Worm (Caenorhabditis elegans) whole organism, L1 larva: ENCODE measurements around the gene nhr-27.

Experiments used
- C04F5.9 ChIP-seq: sonication (generic microtip); optimal IDR thresholded peaks from 2 replicates; lab custom pipeline; 2016; ENCODE audit warnings: missing genetic modification characterization, missing compliant biosample characterization
- ama-1 ChIP-seq: fragments of 150-350 bp; optimal IDR thresholded peaks from 2 replicates; lab custom pipeline; 2014
- blmp-1 ChIP-seq: fragments of 150-350 bp; optimal IDR thresholded peaks from 2 replicates; lab custom pipeline; 2014; ENCODE audit warnings: missing biosample characterization, missing genetic modification characterization
- ceh-63 ChIP-seq: fragments of 200-800 bp; sonication (Bioruptor generic); optimal IDR thresholded peaks from 2 replicates; lab custom pipeline; 2018; ENCODE audit warnings: mild to moderate bottlenecking, missing genetic modification characterization, missing compliant biosample characterization
- ceh-88 ChIP-seq: fragments of 200-800 bp; sonication (Bioruptor generic); IDR thresholded peaks from 2 replicates; pipeline ENCODE4 v1.3.6; 2022; ENCODE audit warnings: missing genetic modification characterization, missing compliant biosample characterization
- dsc-1 ChIP-seq: sonication (generic microtip); optimal IDR thresholded peaks from 2 replicates; lab custom pipeline; 2016; ENCODE audit warnings: mild to moderate bottlenecking, missing genetic modification characterization, missing compliant biosample characterization
- efl-1 ChIP-seq, 4 experiments: fragments of 150-350 bp; optimal IDR thresholded peaks in 3 of 4; peaks in 1 of 4; 1 replicate in 1 of 4; 2 replicates in 3 of 4; lab custom pipeline; 2014; ENCODE audit warnings: missing biosample characterization in 2 of 4, missing genetic modification characterization in 2 of 4, missing genetic modification reagents in 2 of 4
- egl-27 ChIP-seq, 2 experiments: fragments of 150-350 bp in 1 of 2; sonication (generic microtip); optimal IDR thresholded peaks; 3 replicates each; lab custom pipeline; 2017 to 2018; ENCODE audit warnings: missing biosample characterization in 2 of 2, missing genetic modification characterization in 2 of 2, missing genetic modification reagents in 2 of 2
- elt-2 ChIP-seq: sonication (generic microtip); optimal IDR thresholded peaks from 2 replicates; lab custom pipeline; 2016; ENCODE audit warnings: missing genetic modification characterization, mild to moderate bottlenecking, inconsistent platforms, missing compliant biosample characterization, missing genetic modification reagents
- elt-3 ChIP-seq, 6 experiments: fragments of 150-350 bp in 1 of 6; sonication (generic microtip); optimal IDR thresholded peaks; 2 replicates each; lab custom pipeline; 2017 to 2018; ENCODE audit warnings: missing biosample characterization in 6 of 6, missing genetic modification characterization in 6 of 6, inconsistent platforms in 1 of 6
- ets-5 ChIP-seq: fragments of 200-800 bp; sonication (Bioruptor generic); IDR thresholded peaks from 2 replicates; pipeline ENCODE4 v1.3.6; 2022; ENCODE audit warnings: missing genetic modification characterization, missing compliant biosample characterization
- grh-1 ChIP-seq: fragments of 200-800 bp; sonication (Bioruptor generic); IDR thresholded peaks from 2 replicates; pipeline ENCODE4 v1.3.6; 2022; ENCODE audit warnings: missing genetic modification reagents, missing genetic modification characterization, missing compliant biosample characterization
- jun-1 ChIP-seq: fragments of 150-350 bp; optimal IDR thresholded peaks from 2 replicates; lab custom pipeline; 2014; ENCODE audit warnings: missing biosample characterization, missing genetic modification reagents, missing genetic modification characterization
- lin-14 ChIP-seq: fragments of 200-800 bp; sonication (Bioruptor generic); optimal IDR thresholded peaks from 2 replicates; lab custom pipeline; 2018; ENCODE audit warnings: mild to moderate bottlenecking, missing genetic modification characterization, moderate library complexity, missing compliant biosample characterization
- lin-15B ChIP-seq: fragments of 150-350 bp; sonication (generic microtip); optimal IDR thresholded peaks from 3 replicates; lab custom pipeline; 2014; ENCODE audit warnings: missing biosample characterization, missing genetic modification characterization
- lin-35 ChIP-seq, 2 experiments: fragments of 150-350 bp; optimal IDR thresholded peaks; 2 replicates each; lab custom pipeline; 2014; ENCODE audit warnings: missing biosample characterization in 2 of 2, missing genetic modification characterization in 2 of 2, missing genetic modification reagents in 2 of 2
- lsy-2 ChIP-seq, 2 experiments: fragments of 150-350 bp; optimal IDR thresholded peaks; 2 replicates each; lab custom pipeline; 2014; ENCODE audit warnings: missing biosample characterization in 2 of 2, missing genetic modification characterization in 2 of 2
- mef-2 ChIP-seq: fragments of 150-350 bp; optimal IDR thresholded peaks from 2 replicates; lab custom pipeline; 2014; ENCODE audit warnings: missing biosample characterization, missing genetic modification characterization
- mep-1 ChIP-seq: fragments of 150-350 bp; optimal IDR thresholded peaks from 2 replicates; lab custom pipeline; 2014; ENCODE audit warnings: missing biosample characterization, missing genetic modification characterization
- nhr-12 ChIP-seq: sonication (generic microtip); optimal IDR thresholded peaks from 2 replicates; lab custom pipeline; 2017; ENCODE audit warnings: missing biosample characterization, missing genetic modification characterization
- nhr-19 ChIP-seq: fragments of 200-800 bp; sonication (Bioruptor generic); conservative IDR thresholded peaks from 2 replicates; pipeline ENCODE4 v1.3.6; 2022; ENCODE audit warnings: missing genetic modification characterization, missing compliant biosample characterization
- nhr-20 ChIP-seq: sonication (generic microtip); optimal IDR thresholded peaks from 2 replicates; lab custom pipeline; 2016; ENCODE audit warnings: mild to moderate bottlenecking, missing genetic modification characterization, missing compliant biosample characterization
- nhr-85 ChIP-seq: sonication (generic microtip); peaks from one replicate; lab custom pipeline; 2016; ENCODE audit warnings: missing genetic modification characterization, inconsistent platforms, missing compliant biosample characterization
- rnt-1 ChIP-seq: sonication (generic microtip); optimal IDR thresholded peaks from 2 replicates; lab custom pipeline; 2016; ENCODE audit warnings: mild to moderate bottlenecking, missing genetic modification characterization, moderate library complexity, missing compliant biosample characterization
- skn-1 ChIP-seq: fragments of 150-350 bp; optimal IDR thresholded peaks from 2 replicates; lab custom pipeline; 2014; ENCODE audit warnings: missing biosample characterization, missing genetic modification characterization
- tlp-1 ChIP-seq: fragments of 150-350 bp; optimal IDR thresholded peaks from 2 replicates; lab custom pipeline; 2014; ENCODE audit warnings: missing biosample characterization, missing genetic modification characterization
- unc-130 ChIP-seq: fragments of 150-350 bp; optimal IDR thresholded peaks from 2 replicates; lab custom pipeline; 2017; ENCODE audit warnings: missing biosample characterization, missing genetic modification characterization, inconsistent platforms
- unc-62 ChIP-seq: fragments of 150-350 bp; optimal IDR thresholded peaks from 2 replicates; lab custom pipeline; 2014; ENCODE audit warnings: missing biosample characterization, missing genetic modification reagents, missing genetic modification characterization
- unc-86 ChIP-seq: sonication (generic microtip); optimal IDR thresholded peaks from 2 replicates; lab custom pipeline; 2016; ENCODE audit warnings: missing genetic modification characterization, missing compliant biosample characterization
- unc-98 ChIP-seq: fragments of 200-800 bp; sonication (Bioruptor generic); IDR thresholded peaks from 2 replicates; pipeline ENCODE4 v1.3.6; 2022; ENCODE audit warnings: missing genetic modification characterization, missing compliant biosample characterization
- xbp-1 ChIP-seq: sonication (generic microtip); optimal IDR thresholded peaks from 2 replicates; lab custom pipeline; 2016; ENCODE audit warnings: missing genetic modification characterization, missing compliant biosample characterization
- zag-1 ChIP-seq: fragments of 150-350 bp; optimal IDR thresholded peaks from 2 replicates; lab custom pipeline; 2014; ENCODE audit warnings: missing biosample characterization, missing genetic modification characterization
- ztf-11 ChIP-seq, 2 experiments: sonication (generic microtip); optimal IDR thresholded peaks; 2 replicates each; lab custom pipeline; 2016 to 2017; ENCODE audit warnings: missing genetic modification characterization in 2 of 2, missing biosample characterization in 1 of 2, missing compliant biosample characterization in 1 of 2
- ztf-4 ChIP-seq: fragments of 150-350 bp; optimal IDR thresholded peaks from 2 replicates; lab custom pipeline; 2014; ENCODE audit warnings: missing biosample characterization, missing genetic modification characterization

The nhr-27 gene

ce11 chrX:12826782-12827181 lies 18.7 kb upstream of the nhr-27 start:
- TF ChIP-seq efl-1 (optimal IDR thresholded peaks at IDR 0.05; lab: Kevin White, UChicago) (no peak), efl-1 (GFP tag; optimal IDR thresholded peaks at IDR 0.05 in 1 of 2; lab: Kevin White, UChicago) (peak in 1 of 2 experiments; percentile 58), C04F5.9 (tag; lab: Kevin White, UChicago) (no peak)
- TF ChIP-seq, all 84 proteins: peak for 1

- TF ChIP-seq ceh-63, result no peak
- no peak for TF ChIP-seq nhr-85 (tag; lab: Kevin White, UChicago)
- TF ChIP-seq efl-1 (optimal IDR thresholded peaks at IDR 0.05; lab: Kevin White, UChicago), result no peak
- TF ChIP-seq efl-1 (GFP tag; optimal IDR thresholded peaks at IDR 0.05 in 1 of 2; lab: Kevin White, UChicago), result peak in 1 of 2 experiments; percentile 92
Measured at ce11 chrX:12825174-12825573, 17.1 kb upstream of the nhr-27 start.

- TF ChIP-seq nhr-19 (GFP tag; lab: Robert Waterston, UW) (no peak), elt-3 (tag; optimal IDR thresholded peaks at IDR 0.05; lab: Kevin White, UChicago) (no peak), dsc-1 (tag; lab: Kevin White, UChicago) (no peak), elt-2 (no peak), ceh-88 (GFP tag; lab: Robert Waterston, UW) (no peak), blmp-1 (tag; lab: Kevin White, UChicago) (no peak), lsy-2 (tag; optimal IDR thresholded peaks at IDR 0.05; lab: Kevin White, UChicago) (no peak), jun-1 (tag; lab: Kevin White, UChicago) (no peak), unc-130 (tag; lab: Kevin White, UChicago) (no peak), tlp-1 (tag; lab: Kevin White, UChicago) (no peak), ztf-4 (tag; lab: Kevin White, UChicago) (no peak), nhr-20 (tag; lab: Kevin White, UChicago) (no peak), ama-1 (lab: Kevin White, UChicago) (no peak), lin-35 (GFP tag; optimal IDR thresholded peaks at IDR 0.05; lab: Kevin White, UChicago) (no peak), unc-86 (tag; lab: Kevin White, UChicago) (no peak), nhr-12 (tag; lab: Kevin White, UChicago) (no peak), unc-98 (GFP tag; lab: Robert Waterston, UW) (no peak), ets-5 (GFP tag; lab: Robert Waterston, UW) (no peak)
Measured at ce11 chrX:12819512-12819911, 11.4 kb upstream of the nhr-27 start.

- TF ChIP-seq ztf-11 (tag; optimal IDR thresholded peaks at IDR 0.05; lab: Kevin White, UChicago), result no peak
- no peak for TF ChIP-seq xbp-1
- no peak for TF ChIP-seq lin-15B (tag; lab: Kevin White, UChicago)
- TF ChIP-seq skn-1 (tag; lab: Kevin White, UChicago), result no peak
- TF ChIP-seq mep-1 (tag; lab: Kevin White, UChicago), result no peak
- TF ChIP-seq zag-1, result no peak
- no peak for TF ChIP-seq grh-1 (GFP tag; lab: Robert Waterston, UW)
- no peak for TF ChIP-seq ceh-63
- TF ChIP-seq rnt-1, result no peak
Measured at ce11 chrX:12818768-12819167, 10.7 kb upstream of the nhr-27 start.

ce11 chrX:12815367-12815766 lies 7.2 kb upstream of the nhr-27 start:
- peak; percentile 60 for TF ChIP-seq grh-1 (GFP tag; lab: Robert Waterston, UW)
- TF ChIP-seq egl-27 (tag; optimal IDR thresholded peaks at IDR 0.05; lab: Kevin White, UChicago), result no peak
- peak in 2 of 6 experiments; percentile 4 to 52 for TF ChIP-seq elt-3 (tag; optimal IDR thresholded peaks at IDR 0.05; lab: Kevin White, UChicago)
- TF ChIP-seq nhr-20 (tag; lab: Kevin White, UChicago), result peak; percentile 14
- peak; percentile 56 for TF ChIP-seq lin-14
- peak; percentile 74 for TF ChIP-seq blmp-1 (tag; lab: Kevin White, UChicago)
- TF ChIP-seq unc-62 (GFP tag; lab: Kevin White, UChicago), result no peak
- TF ChIP-seq nhr-85 (tag; lab: Kevin White, UChicago), result peak; percentile 71
- peak; percentile 1 for TF ChIP-seq rnt-1
- TF ChIP-seq mef-2 (tag; lab: Kevin White, UChicago), result no peak
